Worm (Caenorhabditis elegans) whole organism, L2 larva: ENCODE results near the gene C52A10.3.

ENCODE experiments used
- C34F6.9 ChIP-seq: fragments of 150-350 bp; optimal IDR thresholded peaks from 2 replicates; lab custom pipeline; 2014; ENCODE audit warnings: missing biosample characterization, missing genetic modification characterization
- F13H6.1 ChIP-seq: sonication (generic microtip); optimal IDR thresholded peaks from 2 replicates; lab custom pipeline; 2016; ENCODE audit warnings: missing genetic modification characterization, missing compliant biosample characterization
- R02D3.7 ChIP-seq: fragments of 150-350 bp; optimal IDR thresholded peaks from 2 replicates; lab custom pipeline; 2014; ENCODE audit warnings: missing biosample characterization, missing genetic modification characterization
- Y55F3AM.14 ChIP-seq: fragments of 200-800 bp; sonication (Bioruptor generic); optimal IDR thresholded peaks from 2 replicates; lab custom pipeline; 2018; ENCODE audit warnings: mild to moderate bottlenecking, missing genetic modification characterization, missing compliant biosample characterization
- ZK546.5 ChIP-seq: sonication (generic microtip); optimal IDR thresholded peaks from 2 replicates; lab custom pipeline; 2017; ENCODE audit warnings: missing biosample characterization, missing genetic modification characterization
- alr-1 ChIP-seq: fragments of 150-350 bp; optimal IDR thresholded peaks from 2 replicates; lab custom pipeline; 2014; ENCODE audit warnings: missing biosample characterization, missing genetic modification characterization
- aly-2 ChIP-seq: fragments of 150-350 bp; optimal IDR thresholded peaks from 2 replicates; lab custom pipeline; 2014; ENCODE audit warnings: missing biosample characterization, missing genetic modification characterization
- ceh-16 ChIP-seq: fragments of 150-350 bp; optimal IDR thresholded peaks from 2 replicates; lab custom pipeline; 2014; ENCODE audit warnings: missing biosample characterization, missing genetic modification characterization
- ceh-82 ChIP-seq: fragments of 150-350 bp; optimal IDR thresholded peaks from 2 replicates; lab custom pipeline; 2014; ENCODE audit warnings: missing biosample characterization, missing genetic modification characterization
- crh-2 ChIP-seq: sonication (generic microtip); optimal IDR thresholded peaks from 2 replicates; lab custom pipeline; 2017; ENCODE audit warnings: missing biosample characterization, missing genetic modification characterization
- dmd-4 ChIP-seq: sonication (generic microtip); optimal IDR thresholded peaks from 2 replicates; lab custom pipeline; 2017; ENCODE audit warnings: missing biosample characterization, missing genetic modification characterization
- egl-27 ChIP-seq: sonication (generic microtip); optimal IDR thresholded peaks from 3 replicates; lab custom pipeline; 2017; ENCODE audit warnings: missing biosample characterization, missing genetic modification reagents, missing genetic modification characterization
- elt-1 ChIP-seq: fragments of 150-350 bp; optimal IDR thresholded peaks from 2 replicates; lab custom pipeline; 2014; ENCODE audit warnings: missing biosample characterization, missing genetic modification characterization
- elt-3 ChIP-seq: sonication (generic microtip); optimal IDR thresholded peaks from 2 replicates; lab custom pipeline; 2017; ENCODE audit warnings: missing biosample characterization, missing genetic modification characterization
- gmeb-1 ChIP-seq: fragments of 150-350 bp; optimal IDR thresholded peaks from 2 replicates; lab custom pipeline; 2014; ENCODE audit warnings: missing biosample characterization, missing genetic modification characterization
- lin-11 ChIP-seq: fragments of 150-350 bp; sonication (generic microtip); optimal IDR thresholded peaks from 2 replicates; lab custom pipeline; 2014; ENCODE audit warnings: missing biosample characterization, missing genetic modification characterization, inconsistent platforms, mixed read lengths
- lin-39 ChIP-seq: fragments of 150-350 bp; optimal IDR thresholded peaks from 2 replicates; lab custom pipeline; 2014; ENCODE audit warnings: missing biosample characterization, missing genetic modification reagents, missing genetic modification characterization
- lsy-2 ChIP-seq, 2 experiments: fragments of 150-350 bp in 1 of 2; sonication (generic microtip) in 1 of 2; optimal IDR thresholded peaks; 2 replicates each; lab custom pipeline; 2014 to 2017; ENCODE audit warnings: missing biosample characterization in 2 of 2, missing genetic modification characterization in 2 of 2
- mab-5 ChIP-seq: fragments of 150-350 bp; optimal IDR thresholded peaks from 2 replicates; lab custom pipeline; 2014; ENCODE audit warnings: missing biosample characterization, missing genetic modification characterization
- mbf-1 ChIP-seq: sonication (generic microtip); optimal IDR thresholded peaks from 2 replicates; lab custom pipeline; 2017; ENCODE audit warnings: missing biosample characterization, missing genetic modification characterization
- mdl-1 ChIP-seq, 2 experiments: fragments of 150-350 bp in 1 of 2; sonication (generic microtip) in 1 of 2; optimal IDR thresholded peaks; 2 replicates each; lab custom pipeline; 2017; ENCODE audit warnings: missing biosample characterization in 2 of 2, missing genetic modification characterization in 2 of 2
- nhr-10 ChIP-seq: sonication (generic microtip); optimal IDR thresholded peaks from 2 replicates; lab custom pipeline; 2017; ENCODE audit warnings: missing biosample characterization, missing genetic modification characterization
- nhr-12 ChIP-seq: fragments of 150-350 bp; optimal IDR thresholded peaks from 2 replicates; lab custom pipeline; 2014; ENCODE audit warnings: missing biosample characterization, missing genetic modification characterization
- nhr-129 ChIP-seq: fragments of 150-350 bp; optimal IDR thresholded peaks from 2 replicates; lab custom pipeline; 2014; ENCODE audit warnings: missing biosample characterization, missing genetic modification characterization
- nhr-23 ChIP-seq: fragments of 150-350 bp; optimal IDR thresholded peaks from 2 replicates; lab custom pipeline; 2014; ENCODE audit warnings: missing biosample characterization, missing genetic modification reagents, missing genetic modification characterization
- nhr-77 ChIP-seq: fragments of 150-350 bp; optimal IDR thresholded peaks from 2 replicates; lab custom pipeline; 2014; ENCODE audit warnings: missing biosample characterization, missing genetic modification characterization
- peb-1 ChIP-seq: fragments of 150-350 bp; optimal IDR thresholded peaks from 2 replicates; lab custom pipeline; 2014; ENCODE audit warnings: missing biosample characterization, missing genetic modification characterization
- sem-4 ChIP-seq: fragments of 150-350 bp; optimal IDR thresholded peaks from 2 replicates; lab custom pipeline; 2014; ENCODE audit warnings: missing biosample characterization, missing genetic modification reagents, missing genetic modification characterization
- skn-1 ChIP-seq: sonication (generic microtip); optimal IDR thresholded peaks from 2 replicates; lab custom pipeline; 2017; ENCODE audit warnings: missing biosample characterization, missing genetic modification characterization
- sma-3 ChIP-seq: sonication (generic microtip); optimal IDR thresholded peaks from 2 replicates; lab custom pipeline; 2016; ENCODE audit warnings: missing genetic modification reagents, missing genetic modification characterization, missing compliant biosample characterization
- sma-9 ChIP-seq, 2 experiments: fragments of 150-350 bp in 1 of 2; sonication (generic microtip) in 1 of 2; optimal IDR thresholded peaks; 2 replicates each; lab custom pipeline; 2014 to 2016; ENCODE audit warnings: missing genetic modification characterization in 2 of 2, mild to moderate bottlenecking in 1 of 2, missing biosample characterization in 1 of 2, missing compliant biosample characterization in 1 of 2, missing genetic modification reagents in 1 of 2, moderate library complexity in 1 of 2
- snpc-4 ChIP-seq: fragments of 150-350 bp; optimal IDR thresholded peaks from 2 replicates; lab custom pipeline; 2014; ENCODE audit warnings: missing biosample characterization, missing genetic modification characterization
- unc-39 ChIP-seq: fragments of 150-350 bp; optimal IDR thresholded peaks from 2 replicates; lab custom pipeline; 2014; ENCODE audit warnings: missing biosample characterization, missing genetic modification characterization
- unc-55 ChIP-seq: fragments of 150-350 bp; sonication (generic microtip); optimal IDR thresholded peaks from 3 replicates; lab custom pipeline; 2014; ENCODE audit warnings: missing biosample characterization, missing genetic modification reagents, missing genetic modification characterization
- unc-62 ChIP-seq: fragments of 150-350 bp; optimal IDR thresholded peaks from 2 replicates; lab custom pipeline; 2014; ENCODE audit warnings: missing biosample characterization, missing genetic modification reagents, missing genetic modification characterization
- ztf-1 ChIP-seq: fragments of 200-800 bp; sonication (Bioruptor generic); conservative IDR thresholded peaks from 2 replicates; pipeline ENCODE4 v1.3.6; 2022; ENCODE audit warnings: missing genetic modification characterization, missing compliant biosample characterization
- ztf-11 ChIP-seq: sonication (generic microtip); optimal IDR thresholded peaks from 2 replicates; lab custom pipeline; 2017; ENCODE audit warnings: missing biosample characterization, missing genetic modification characterization
- ztf-4 ChIP-seq: fragments of 150-350 bp; optimal IDR thresholded peaks from 2 replicates; lab custom pipeline; 2014; ENCODE audit warnings: missing biosample characterization, missing genetic modification characterization

Gene C52A10.3

ce11 chrV:5257358-5257757 is 18.1 kb upstream of the C52A10.3 start, which contains the start of gene srt-67:
Gene srt-67, minus strand, starts transcription at chrV:5257458.
- TF ChIP-seq mbf-1 (tag; lab: Kevin White, UChicago) (no peak), gmeb-1 (no peak), skn-1 (tag; lab: Kevin White, UChicago) (no peak), alr-1 (no peak), nhr-129 (tag; lab: Kevin White, UChicago) (no peak), ztf-11 (tag; lab: Kevin White, UChicago) (no peak), ztf-4 (tag; lab: Kevin White, UChicago) (no peak), peb-1 (tag; lab: Kevin White, UChicago) (no peak), sma-3 (GFP tag; lab: Kevin White, UChicago) (no peak), egl-27 (tag; lab: Kevin White, UChicago) (no peak), nhr-77 (no peak), sem-4 (tag; lab: Kevin White, UChicago) (no peak), unc-39 (tag; lab: Kevin White, UChicago) (no peak)

- TF ChIP-seq sem-4 (tag; lab: Kevin White, UChicago) = no peak
- TF ChIP-seq elt-3 (tag; lab: Kevin White, UChicago) = no peak
- TF ChIP-seq nhr-12 (tag; lab: Kevin White, UChicago) = no peak
- TF ChIP-seq nhr-129 (tag; lab: Kevin White, UChicago) = no peak
- TF ChIP-seq mdl-1 (tag; optimal IDR thresholded peaks at IDR 0.05; lab: Kevin White, UChicago) = no peak
- no peak for TF ChIP-seq lsy-2 (tag; optimal IDR thresholded peaks at IDR 0.05; lab: Kevin White, UChicago)
These were observed 12.7 kb upstream of the C52A10.3 start, which contains the start of gene srt-68 for ce11 chrV:5252016-5252415. Gene srt-68, minus strand, starts transcription at chrV:5252116.

ce11 chrV:5243036-5243435 is 3.7 kb upstream of the C52A10.3 start, which contains the start of gene cest-35.1:
Gene cest-35.1, minus strand, starts transcription at chrV:5243136.
- TF ChIP-seq unc-62 (GFP tag; lab: Kevin White, UChicago) = no peak
- no peak for TF ChIP-seq ztf-4 (tag; lab: Kevin White, UChicago)
- TF ChIP-seq R02D3.7 = no peak
- TF ChIP-seq sma-3 (GFP tag; lab: Kevin White, UChicago) = no peak
- no peak for TF ChIP-seq mdl-1 (tag; optimal IDR thresholded peaks at IDR 0.05; lab: Kevin White, UChicago)
- TF ChIP-seq nhr-23 (tag; lab: Kevin White, UChicago) = no peak
- TF ChIP-seq mab-5 (tag; lab: Kevin White, UChicago) = no peak
- TF ChIP-seq ceh-82 (tag; lab: Kevin White, UChicago) = no peak
- TF ChIP-seq ztf-1 (GFP tag; lab: Robert Waterston, UW) = no peak
- TF ChIP-seq lin-39 (tag; lab: Kevin White, UChicago) = no peak
- TF ChIP-seq sma-9 (GFP tag; optimal IDR thresholded peaks at IDR 0.05; lab: Kevin White, UChicago) = no peak
- TF ChIP-seq sma-9 (tag; optimal IDR thresholded peaks at IDR 0.05; lab: Kevin White, UChicago) = no peak

- TF ChIP-seq nhr-10 (tag; lab: Kevin White, UChicago) = no peak
- no peak for TF ChIP-seq skn-1 (tag; lab: Kevin White, UChicago)
- TF ChIP-seq unc-55 (GFP tag; lab: Kevin White, UChicago) = no peak
- no peak for TF ChIP-seq ztf-1 (GFP tag; lab: Robert Waterston, UW)
- TF ChIP-seq crh-2 (tag; lab: Kevin White, UChicago) = no peak
- TF ChIP-seq alr-1 = no peak
- no peak for TF ChIP-seq unc-39 (tag; lab: Kevin White, UChicago)
- TF ChIP-seq ceh-16 (tag; lab: Kevin White, UChicago) = no peak
- no peak for TF ChIP-seq dmd-4 (tag; lab: Kevin White, UChicago)
- TF ChIP-seq mdl-1 (tag; optimal IDR thresholded peaks at IDR 0.05; lab: Kevin White, UChicago) = no peak
- TF ChIP-seq nhr-77 = no peak
- TF ChIP-seq C34F6.9 (tag; lab: Kevin White, UChicago) = no peak
- TF ChIP-seq Y55F3AM.14 (GFP tag; lab: Kevin White, UChicago) = no peak
- no peak for TF ChIP-seq lin-11 (tag; lab: Kevin White, UChicago)
- no peak for TF ChIP-seq snpc-4 (tag; lab: Kevin White, UChicago)
- no peak for TF ChIP-seq elt-3 (tag; lab: Kevin White, UChicago)
These were observed 599 bp upstream of the C52A10.3 start, which contains the start of gene B0238.15 for ce11 chrV:5239903-5240302. Gene B0238.15, plus strand, starts transcription at chrV:5240203.

ce11 chrV:5237116-5237515 is 2.2 kb downstream of the C52A10.3 start, which contains the start of gene cest-35.2:
Gene cest-35.2, minus strand, starts transcription at chrV:5237216.
- no peak for TF ChIP-seq nhr-77
- TF ChIP-seq Y55F3AM.14 (GFP tag; lab: Kevin White, UChicago) = no peak
- no peak for TF ChIP-seq ZK546.5 (tag; lab: Kevin White, UChicago)
- TF ChIP-seq F13H6.1 (tag; lab: Kevin White, UChicago) = no peak
- TF ChIP-seq ceh-82 (tag; lab: Kevin White, UChicago) = no peak
- TF ChIP-seq dmd-4 (tag; lab: Kevin White, UChicago) = no peak
- TF ChIP-seq crh-2 (tag; lab: Kevin White, UChicago) = no peak
- TF ChIP-seq snpc-4 (tag; lab: Kevin White, UChicago) = no peak
- no peak for TF ChIP-seq sma-3 (GFP tag; lab: Kevin White, UChicago)
- no peak for TF ChIP-seq unc-39 (tag; lab: Kevin White, UChicago)
- no peak for TF ChIP-seq nhr-23 (tag; lab: Kevin White, UChicago)
- no peak for TF ChIP-seq alr-1
- TF ChIP-seq elt-1 (tag; lab: Kevin White, UChicago) = no peak
- no peak for TF ChIP-seq sma-9 (GFP tag; optimal IDR thresholded peaks at IDR 0.05; lab: Kevin White, UChicago)
- no peak for TF ChIP-seq sma-9 (tag; optimal IDR thresholded peaks at IDR 0.05; lab: Kevin White, UChicago)
- TF ChIP-seq sem-4 (tag; lab: Kevin White, UChicago) = no peak
- no peak for TF ChIP-seq unc-62 (GFP tag; lab: Kevin White, UChicago)
- no peak for TF ChIP-seq skn-1 (tag; lab: Kevin White, UChicago)
- TF ChIP-seq mab-5 (tag; lab: Kevin White, UChicago) = no peak
- no peak for TF ChIP-seq ceh-16 (tag; lab: Kevin White, UChicago)
- no peak for TF ChIP-seq aly-2 (tag; lab: Kevin White, UChicago)
